Worm (Caenorhabditis elegans) whole organism, midembryonic: ENCODE measurements around the gene T09D3.3.

Experiments used
- klf-2 ChIP-seq: fragments of 200-800 bp; sonication (Bioruptor generic); conservative IDR thresholded peaks from 2 replicates; pipeline ENCODE4 v1.3.6; 2022; ENCODE audit warnings: missing genetic modification reagents, missing genetic modification characterization, missing compliant biosample characterization
- ztf-23 ChIP-seq: fragments of 200-800 bp; sonication (Bioruptor generic); IDR thresholded peaks from 2 replicates; pipeline ENCODE4 v1.3.6; 2022; ENCODE audit warnings: missing genetic modification reagents, missing genetic modification characterization, missing compliant biosample characterization
- ztf-29 ChIP-seq: fragments of 200-800 bp; sonication (Bioruptor generic); IDR thresholded peaks from 2 replicates; pipeline ENCODE4 v1.3.6; 2022; ENCODE audit warnings: missing genetic modification reagents, missing genetic modification characterization, missing compliant biosample characterization

- TF ChIP-seq klf-2 (0 out of 2 replicates have a peak, but pooled peaks have one; percentile 13), ztf-23 (no peak), ztf-29 (GFP tag; lab: Robert Waterston, UW) (no peak)
These were observed 19.6 kb downstream of the T09D3.3 start for ce11 chrV:5329677-5330266.
